Worm (Caenorhabditis elegans): ENCODE results near the gene gly-20.

DNA sequence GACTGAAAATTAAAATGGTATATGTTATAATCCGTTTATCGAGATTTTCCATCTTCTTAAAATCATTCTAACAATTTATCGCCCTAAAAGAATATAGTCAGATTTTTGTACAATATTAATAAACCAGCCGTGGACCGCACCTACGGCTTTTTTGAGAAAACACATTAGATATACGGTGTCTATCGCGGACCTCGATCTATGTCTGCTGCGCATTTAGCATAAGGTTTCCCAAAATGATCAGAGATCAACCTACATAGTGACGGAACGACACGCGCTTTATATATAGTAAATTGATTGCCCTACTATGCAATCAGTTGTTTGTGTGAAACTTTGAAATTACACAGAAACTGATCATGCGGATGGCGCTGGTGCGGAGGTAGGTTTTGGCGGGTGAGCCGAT, 10.3 kb downstream of the gly-20 start:
- TF ChIP-seq him-1 (tag; optimal IDR thresholded peaks at IDR 0.05) (no peak), W03F9.2 (tag; optimal IDR thresholded peaks at IDR 0.05) (no peak)

Data from whole organism, L4/young adult.